Comparison of ENCODE assay signal across 3 fruit fly cellular contexts in the genomic region with DNA sequence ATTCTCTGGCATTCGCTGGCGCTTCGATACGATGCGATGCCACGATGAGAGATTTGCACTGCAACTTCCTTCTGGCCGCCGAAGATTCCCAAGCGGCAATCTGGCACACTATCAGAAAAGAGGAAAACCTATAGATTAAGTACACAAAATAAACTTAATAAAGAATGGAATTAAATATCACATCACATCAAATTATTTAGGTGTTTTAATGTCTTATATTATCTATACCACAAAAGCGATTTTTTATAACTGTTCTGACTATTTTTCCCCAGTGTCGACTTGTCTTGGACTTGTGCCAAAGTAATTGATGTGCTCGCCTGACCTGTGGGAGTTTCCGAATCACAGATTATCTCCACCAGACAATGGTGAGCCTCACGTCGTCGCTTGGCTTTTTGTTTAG.
TF ChIP-seq lines count a peak whose summit lies in the region.

No protein-coding gene starts in this region.

TF ChIP-seq in whole organism, prepupa, 60 proteins besides CTCF, POLR2A, EP300 and RAD21 (continues in another document):
- TF ChIP-seq fd59A (GFP tag; optimal IDR thresholded peaks at IDR 0.05; lab: Kevin White, UChicago) (no peak), Sox102F (GFP tag; optimal IDR thresholded peaks at IDR 0.05; lab: Kevin White, UChicago) (peak; percentile 58), Lpt (GFP tag; optimal IDR thresholded peaks at IDR 0.05; lab: Kevin White, UChicago) (no peak), CG6276 (GFP tag; optimal IDR thresholded peaks at IDR 0.05; lab: Kevin White, UChicago) (no peak), CG4318 (GFP tag; optimal IDR thresholded peaks at IDR 0.05; lab: Kevin White, UChicago) (no peak), CG32006 (GFP tag; optimal IDR thresholded peaks at IDR 0.05; lab: Kevin White, UChicago) (peak; percentile 6), CG9139 (GFP tag; optimal IDR thresholded peaks at IDR 0.05; lab: Kevin White, UChicago) (no peak), ss (GFP tag; optimal IDR thresholded peaks at IDR 0.05; lab: Kevin White, UChicago) (peak in 1 of 2 experiments; percentile 4), CG6854 (GFP tag; optimal IDR thresholded peaks at IDR 0.05; lab: Kevin White, UChicago) (no peak), CG8319 (GFP tag; optimal IDR thresholded peaks at IDR 0.05; lab: Kevin White, UChicago) (no peak), CG3032 (tag; optimal IDR thresholded peaks at IDR 0.05; lab: Kevin White, UChicago) (peak; percentile 47), dsx (GFP tag; optimal IDR thresholded peaks at IDR 0.05; lab: Kevin White, UChicago; ENCODE audit: poor library complexity, severe bottlenecking) (peak; percentile 29), Hr4 (GFP tag; optimal IDR thresholded peaks at IDR 0.05; lab: Kevin White, UChicago) (no peak), OdsH (GFP tag; optimal IDR thresholded peaks at IDR 0.05; lab: Kevin White, UChicago) (peak; percentile 4), spab (GFP tag; optimal IDR thresholded peaks at IDR 0.05; lab: Kevin White, UChicago) (peak; percentile 45), Smox (GFP tag; optimal IDR thresholded peaks at IDR 0.05; lab: Kevin White, UChicago) (peak; percentile 40), CG15336 (GFP tag; IDR thresholded peaks at IDR 0.05; lab: Robert Waterston, UW) (no peak), Gug (GFP tag; IDR thresholded peaks at IDR 0.05; lab: Robert Waterston, UW) (no peak), fd85E (GFP tag; optimal IDR thresholded peaks at IDR 0.05; lab: Kevin White, UChicago) (no peak), CG8119 (GFP tag; IDR thresholded peaks at IDR 0.05; lab: Robert Waterston, UW) (no peak), Ets21C (GFP tag; optimal IDR thresholded peaks at IDR 0.05; lab: Kevin White, UChicago) (no peak), Ets96B (tag; optimal IDR thresholded peaks at IDR 0.05; lab: Kevin White, UChicago) (peak; percentile 51), CG3919 (GFP tag; optimal IDR thresholded peaks at IDR 0.05; lab: Kevin White, UChicago) (peak; percentile 40), CG11902 (GFP tag; optimal IDR thresholded peaks at IDR 0.05; lab: Kevin White, UChicago) (no peak), lz (GFP tag; optimal IDR thresholded peaks at IDR 0.05; lab: Kevin White, UChicago) (peak; percentile 22), CG11762 (GFP tag; optimal IDR thresholded peaks at IDR 0.05; lab: Kevin White, UChicago; ENCODE audit: insufficient read depth) (no peak), acj6 (GFP tag; optimal IDR thresholded peaks at IDR 0.05; lab: Kevin White, UChicago) (peak; percentile 44), CG1621 (tag; optimal IDR thresholded peaks at IDR 0.05; lab: Kevin White, UChicago) (no peak), CG16779 (tag; optimal IDR thresholded peaks at IDR 0.05; lab: Kevin White, UChicago) (no peak)

TF ChIP-seq in whole organism, pupa, 21 proteins besides CTCF, POLR2A, EP300 and RAD21:
- TF ChIP-seq CG17806 (tag; optimal IDR thresholded peaks at IDR 0.05; lab: Kevin White, UChicago) (peak; percentile 47), CG9948 (tag; optimal IDR thresholded peaks at IDR 0.05; lab: Kevin White, UChicago) (peak; percentile 36), D1 (tag; optimal IDR thresholded peaks at IDR 0.05; lab: Kevin White, UChicago) (no peak), CG14655 (GFP tag; optimal IDR thresholded peaks at IDR 0.05; lab: Kevin White, UChicago) (peak; percentile 42), Pif1A (GFP tag; optimal IDR thresholded peaks at IDR 0.05; lab: Kevin White, UChicago) (peak; percentile 31), Snoo (tag; optimal IDR thresholded peaks at IDR 0.05; lab: Kevin White, UChicago) (peak; percentile 23), CG8301 (tag; optimal IDR thresholded peaks at IDR 0.05; lab: Kevin White, UChicago) (peak; percentile 22), CG15710 (tag; optimal IDR thresholded peaks at IDR 0.05; lab: Kevin White, UChicago) (peak; percentile 47), CG8159 (tag; optimal IDR thresholded peaks at IDR 0.05; lab: Kevin White, UChicago) (peak; percentile 69), CG34367 (tag; optimal IDR thresholded peaks at IDR 0.05; lab: Kevin White, UChicago) (no peak), gl (tag; optimal IDR thresholded peaks at IDR 0.05; lab: Kevin White, UChicago) (no peak)

TF ChIP-seq in whole organism, wandering third instar larva, 38 proteins besides CTCF, POLR2A, EP300 and RAD21:
- TF ChIP-seq Hnf4 (GFP tag; optimal IDR thresholded peaks at IDR 0.05; lab: Kevin White, UChicago) (peak; percentile 9), psq (GFP tag; optimal IDR thresholded peaks at IDR 0.05; lab: Kevin White, UChicago) (peak; percentile 16), Vsx2 (GFP tag; optimal IDR thresholded peaks at IDR 0.05; lab: Kevin White, UChicago; ENCODE audit: partially characterized antibody) (no peak), jim (GFP tag; optimal IDR thresholded peaks at IDR 0.05; lab: Kevin White, UChicago) (no peak), N (GFP tag; optimal IDR thresholded peaks at IDR 0.05; lab: Kevin White, UChicago) (no peak), Myc (optimal IDR thresholded peaks at IDR 0.05; lab: Kevin White, UChicago) (no peak), fru (GFP tag; optimal IDR thresholded peaks at IDR 0.05; lab: Kevin White, UChicago) (peak; percentile 65), dmrt93B (GFP tag; optimal IDR thresholded peaks at IDR 0.05; lab: Kevin White, UChicago) (peak; percentile 4), Sp1 (GFP tag; optimal IDR thresholded peaks at IDR 0.05; lab: Kevin White, UChicago) (peak; percentile 53), rgr (GFP tag; optimal IDR thresholded peaks at IDR 0.05; lab: Kevin White, UChicago) (peak; percentile 47), foxo (GFP tag; optimal IDR thresholded peaks at IDR 0.05; lab: Kevin White, UChicago) (peak in 1 of 2 experiments; percentile 47), CG9705 (GFP tag; optimal IDR thresholded peaks at IDR 0.05; lab: Kevin White, UChicago) (no peak), h (GFP tag; optimal IDR thresholded peaks at IDR 0.05; lab: Kevin White, UChicago) (peak; percentile 56), lola (GFP tag; optimal IDR thresholded peaks at IDR 0.05; lab: Kevin White, UChicago) (no peak), HLH106 (tag; optimal IDR thresholded peaks at IDR 0.05; lab: Kevin White, UChicago) (peak; percentile 60), woc (GFP tag; optimal IDR thresholded peaks at IDR 0.05; lab: Kevin White, UChicago) (peak; percentile 36), OdsH (GFP tag; optimal IDR thresholded peaks at IDR 0.05; lab: Kevin White, UChicago) (peak; percentile 39), GATAd (GFP tag; optimal IDR thresholded peaks at IDR 0.05; lab: Kevin White, UChicago) (no peak), CrebA (GFP tag; optimal IDR thresholded peaks at IDR 0.05; lab: Kevin White, UChicago; ENCODE audit: borderline replicate concordance) (no peak), ey (GFP tag; optimal IDR thresholded peaks at IDR 0.05; lab: Kevin White, UChicago) (peak; percentile 47), tai (GFP tag; optimal IDR thresholded peaks at IDR 0.05; lab: Kevin White, UChicago) (no peak), br (GFP tag; optimal IDR thresholded peaks at IDR 0.05; lab: Kevin White, UChicago) (peak; percentile 5), Abd-B (GFP tag; optimal IDR thresholded peaks at IDR 0.05; lab: Kevin White, UChicago) (no peak), CG32264 (GFP tag; optimal IDR thresholded peaks at IDR 0.05; lab: Kevin White, UChicago) (no peak), brk (GFP tag; optimal IDR thresholded peaks at IDR 0.05; lab: Kevin White, UChicago) (peak; percentile 8), Rel (GFP tag; optimal IDR thresholded peaks at IDR 0.05; lab: Kevin White, UChicago) (no peak), Rel (tag; optimal IDR thresholded peaks at IDR 0.05; lab: Kevin White, UChicago) (no peak), usp (GFP tag; optimal IDR thresholded peaks at IDR 0.05; lab: Kevin White, UChicago) (no peak)

Comparison
In these comparisons a context has a peak if more than half of its experiments do, and no peak if none do; other contexts are left out.
1. Of the 1 proteins assayed by ChIP-seq in both whole organism, prepupa and whole organism, wandering third instar larva: peak only in whole organism, prepupa: none; only in whole organism, wandering third instar larva: none; in both: OdsH; in neither: 0.